Worm (Caenorhabditis elegans) whole organism, mixed stage, embryonic: ENCODE results near the gene K12H6.4.

Source experiments
- M03D4.4 ChIP-seq: sonication (generic microtip); optimal IDR thresholded peaks from 2 replicates; lab custom pipeline; 2017; ENCODE audit warnings: mild to moderate bottlenecking, missing genetic modification characterization, missing compliant biosample characterization
- bed-3 ChIP-seq: fragments of 200-800 bp; sonication (Bioruptor generic); optimal IDR thresholded peaks from 3 replicates; lab custom pipeline; 2018; ENCODE audit warnings: mild to moderate bottlenecking, missing genetic modification characterization, moderate library complexity, missing compliant biosample characterization
- blmp-1 ChIP-seq: fragments of 150-350 bp; optimal IDR thresholded peaks from 2 replicates; lab custom pipeline; 2014; ENCODE audit warnings: missing biosample characterization, missing genetic modification characterization
- ceh-43 ChIP-seq: fragments of 200-800 bp; sonication (Bioruptor generic); optimal IDR thresholded peaks from 2 replicates; lab custom pipeline; 2018; ENCODE audit warnings: mild to moderate bottlenecking, missing genetic modification characterization, moderate library complexity, missing compliant biosample characterization
- ceh-83 ChIP-seq: fragments of 200-800 bp; sonication (Bioruptor generic); optimal IDR thresholded peaks from 2 replicates; lab custom pipeline; 2018; ENCODE audit warnings: mild to moderate bottlenecking, missing genetic modification characterization, missing compliant biosample characterization
- ces-1 ChIP-seq: fragments of 150-350 bp; optimal IDR thresholded peaks from 2 replicates; lab custom pipeline; 2014; ENCODE audit warnings: missing biosample characterization, missing genetic modification reagents, missing genetic modification characterization
- drap-1 ChIP-seq: fragments of 200-800 bp; sonication (Bioruptor generic); optimal IDR thresholded peaks from 3 replicates; lab custom pipeline; 2018; ENCODE audit warnings: mild to moderate bottlenecking, missing genetic modification characterization, missing compliant biosample characterization
- elt-1 ChIP-seq: sonication (generic microtip); optimal IDR thresholded peaks from 2 replicates; lab custom pipeline; 2017; ENCODE audit warnings: missing genetic modification characterization, mild to moderate bottlenecking, missing compliant biosample characterization, antibody characterized with exemption, moderate library complexity, borderline replicate concordance; ENCODE audit not compliant: insufficient read depth
- elt-3 ChIP-seq: fragments of 150-350 bp; optimal IDR thresholded peaks from 2 replicates; lab custom pipeline; 2014; ENCODE audit warnings: missing biosample characterization, missing genetic modification characterization
- flh-1 ChIP-seq: fragments of 200-800 bp; sonication (Bioruptor generic); optimal IDR thresholded peaks from 2 replicates; lab custom pipeline; 2018; ENCODE audit warnings: mild to moderate bottlenecking, missing genetic modification characterization, moderate library complexity, missing compliant biosample characterization
- ham-2 ChIP-seq: fragments of 200-800 bp; sonication (Bioruptor generic); optimal IDR thresholded peaks from 2 replicates; lab custom pipeline; 2018; ENCODE audit warnings: mild to moderate bottlenecking, missing genetic modification characterization, missing compliant biosample characterization
- hlh-1 ChIP-seq: fragments of 150-350 bp; optimal IDR thresholded peaks from 2 replicates; lab custom pipeline; 2014; ENCODE audit warnings: missing biosample characterization, missing genetic modification reagents, missing genetic modification characterization
- lin-13 ChIP-seq: fragments of 150-350 bp; optimal IDR thresholded peaks from 2 replicates; lab custom pipeline; 2014; ENCODE audit warnings: missing biosample characterization, missing genetic modification characterization
- lsy-2 ChIP-seq: fragments of 150-350 bp; optimal IDR thresholded peaks from 2 replicates; lab custom pipeline; 2014; ENCODE audit warnings: missing biosample characterization, missing genetic modification characterization
- mab-5 ChIP-seq: fragments of 150-350 bp; optimal IDR thresholded peaks from 2 replicates; lab custom pipeline; 2014; ENCODE audit warnings: missing biosample characterization, missing genetic modification characterization
- mls-2 ChIP-seq: sonication (generic microtip); optimal IDR thresholded peaks from 2 replicates; lab custom pipeline; 2016; ENCODE audit warnings: mild to moderate bottlenecking, missing genetic modification characterization, moderate library complexity, missing compliant biosample characterization
- nhr-12 ChIP-seq: fragments of 150-350 bp; optimal IDR thresholded peaks from 2 replicates; lab custom pipeline; 2014; ENCODE audit warnings: missing biosample characterization, missing genetic modification characterization
- nhr-2 ChIP-seq: fragments of 150-350 bp; optimal IDR thresholded peaks from 2 replicates; lab custom pipeline; 2014; ENCODE audit warnings: missing biosample characterization, missing genetic modification characterization
- nhr-237 ChIP-seq: fragments of 150-350 bp; optimal IDR thresholded peaks from 2 replicates; lab custom pipeline; 2014; ENCODE audit warnings: missing biosample characterization, missing genetic modification characterization
- nhr-28 ChIP-seq: fragments of 150-350 bp; optimal IDR thresholded peaks from 2 replicates; lab custom pipeline; 2014; ENCODE audit warnings: missing biosample characterization, missing genetic modification characterization
- pha-4 ChIP-seq: fragments of 150-350 bp; optimal IDR thresholded peaks from 2 replicates; lab custom pipeline; 2018; ENCODE audit warnings: missing biosample characterization, missing genetic modification reagents, missing genetic modification characterization
- sem-2 ChIP-seq: fragments of 200-800 bp; sonication (Bioruptor generic); optimal IDR thresholded peaks from 2 replicates; lab custom pipeline; 2018; ENCODE audit warnings: mild to moderate bottlenecking, missing genetic modification characterization, missing compliant biosample characterization
- snpc-4 ChIP-seq: fragments of 150-350 bp; optimal IDR thresholded peaks from 2 replicates; lab custom pipeline; 2014; ENCODE audit warnings: missing biosample characterization, missing genetic modification characterization
- sptf-1 ChIP-seq: sonication (generic microtip); optimal IDR thresholded peaks from 2 replicates; lab custom pipeline; 2017; ENCODE audit warnings: mild to moderate bottlenecking, missing genetic modification characterization, moderate library complexity, missing compliant biosample characterization
- tbx-8 ChIP-seq: fragments of 200-800 bp; sonication (Bioruptor generic); optimal IDR thresholded peaks from 2 replicates; lab custom pipeline; 2018; ENCODE audit warnings: mild to moderate bottlenecking, missing genetic modification characterization, moderate library complexity, missing compliant biosample characterization
- unc-120 ChIP-seq: sonication (generic microtip); optimal IDR thresholded peaks from 2 replicates; lab custom pipeline; 2017; ENCODE audit warnings: missing genetic modification characterization, missing compliant biosample characterization; ENCODE audit not compliant: poor library complexity, severe bottlenecking
- unc-39 ChIP-seq: fragments of 150-350 bp; optimal IDR thresholded peaks from 2 replicates; lab custom pipeline; 2014; ENCODE audit warnings: missing biosample characterization, missing genetic modification characterization
- unc-62 ChIP-seq: fragments of 150-350 bp; optimal IDR thresholded peaks from 2 replicates; lab custom pipeline; 2014; ENCODE audit warnings: missing biosample characterization, missing genetic modification reagents, missing genetic modification characterization
- zip-8 ChIP-seq: fragments of 150-350 bp; optimal IDR thresholded peaks from 2 replicates; lab custom pipeline; 2014; ENCODE audit warnings: missing biosample characterization, missing genetic modification characterization
- ztf-11 ChIP-seq: fragments of 150-350 bp; optimal IDR thresholded peaks from 2 replicates; lab custom pipeline; 2014; ENCODE audit warnings: missing biosample characterization, missing genetic modification characterization

K12H6.4 gene

ce11 chrII:2781355-2781754 lies 42.7 kb downstream of the K12H6.4 start, which contains the start of gene F08D12.2:
Gene F08D12.2, plus strand, starts transcription at chrII:2781655.
- TF ChIP-seq snpc-4 = no peak
- TF ChIP-seq ztf-11 = no peak
- TF ChIP-seq unc-62 (GFP tag; lab: Kevin White, UChicago) = no peak
- no peak for TF ChIP-seq sem-2 (GFP tag; lab: Kevin White, UChicago)

- TF ChIP-seq mls-2 (tag; lab: Kevin White, UChicago) = no peak
- TF ChIP-seq ztf-11 = no peak
- no peak for TF ChIP-seq flh-1 (GFP tag; lab: Kevin White, UChicago)
- no peak for TF ChIP-seq nhr-2 (tag; lab: Kevin White, UChicago)
- no peak for TF ChIP-seq snpc-4
- no peak for TF ChIP-seq sem-2 (GFP tag; lab: Kevin White, UChicago)
- TF ChIP-seq ces-1 (GFP tag; lab: Kevin White, UChicago) = no peak
- TF ChIP-seq lsy-2 (tag; lab: Kevin White, UChicago) = no peak
These were observed 43.3 kb downstream of the K12H6.4 start for ce11 chrII:2780804-2781203.

- TF ChIP-seq flh-1 (GFP tag; lab: Kevin White, UChicago) = no peak
- TF ChIP-seq lsy-2 (tag; lab: Kevin White, UChicago) = no peak
- TF ChIP-seq ceh-83 (GFP tag; lab: Kevin White, UChicago) = no peak
- TF ChIP-seq blmp-1 = no peak
- no peak for TF ChIP-seq ceh-43 (GFP tag; lab: Kevin White, UChicago)
- no peak for TF ChIP-seq M03D4.4 (tag; lab: Kevin White, UChicago)
- no peak for TF ChIP-seq zip-8
- no peak for TF ChIP-seq unc-62 (GFP tag; lab: Kevin White, UChicago)
- no peak for TF ChIP-seq ham-2 (GFP tag; lab: Kevin White, UChicago)
- no peak for TF ChIP-seq sptf-1 (tag; lab: Kevin White, UChicago)
- TF ChIP-seq unc-39 (tag; lab: Kevin White, UChicago) = no peak
- TF ChIP-seq unc-120 (tag; lab: Kevin White, UChicago) = no peak
- TF ChIP-seq nhr-2 (tag; lab: Kevin White, UChicago) = no peak
These were observed 44.8 kb downstream of the K12H6.4 start, which contains the start of gene F08D12.3 for ce11 chrII:2779253-2779652. Gene F08D12.3, plus strand, starts transcription at chrII:2779553.

- no peak for TF ChIP-seq flh-1 (GFP tag; lab: Kevin White, UChicago)
- no peak for TF ChIP-seq ceh-83 (GFP tag; lab: Kevin White, UChicago)
- TF ChIP-seq drap-1 = no peak
- TF ChIP-seq mab-5 (tag; lab: Kevin White, UChicago) = no peak
- TF ChIP-seq sptf-1 (tag; lab: Kevin White, UChicago) = no peak
- TF ChIP-seq nhr-237 = no peak
- TF ChIP-seq zip-8 = no peak
- no peak for TF ChIP-seq nhr-28 (tag; lab: Kevin White, UChicago)
- no peak for TF ChIP-seq hlh-1
- no peak for TF ChIP-seq ceh-43 (GFP tag; lab: Kevin White, UChicago)
- TF ChIP-seq mls-2 (tag; lab: Kevin White, UChicago) = no peak
- TF ChIP-seq sem-2 (GFP tag; lab: Kevin White, UChicago) = no peak
- no peak for TF ChIP-seq lsy-2 (tag; lab: Kevin White, UChicago)
- no peak for TF ChIP-seq ham-2 (GFP tag; lab: Kevin White, UChicago)
- no peak for TF ChIP-seq pha-4
- TF ChIP-seq unc-120 (tag; lab: Kevin White, UChicago) = no peak
- no peak for TF ChIP-seq snpc-4
- TF ChIP-seq ces-1 (GFP tag; lab: Kevin White, UChicago) = no peak
- TF ChIP-seq lin-13 (tag; lab: Kevin White, UChicago) = no peak
- TF ChIP-seq tbx-8 = no peak
These were observed 46.2 kb downstream of the K12H6.4 start, which contains the start of gene F08D12.4 for ce11 chrII:2777846-2778245. Gene F08D12.4, plus strand, starts transcription at chrII:2778146.

ce11 chrII:2774904-2775303 lies 49.2 kb downstream of the K12H6.4 start, which contains the start of gene fbxb-111:
Gene fbxb-111, minus strand, starts transcription at chrII:2775004.
- no peak for TF ChIP-seq elt-3 (tag; lab: Kevin White, UChicago)
- no peak for TF ChIP-seq nhr-237
- TF ChIP-seq nhr-12 = no peak
- no peak for TF ChIP-seq unc-39 (tag; lab: Kevin White, UChicago)
- TF ChIP-seq elt-1 (tag; lab: Kevin White, UChicago) = no peak
- no peak for TF ChIP-seq pha-4
- TF ChIP-seq sptf-1 (tag; lab: Kevin White, UChicago) = no peak
- TF ChIP-seq lin-13 (tag; lab: Kevin White, UChicago) = no peak
- TF ChIP-seq unc-62 (GFP tag; lab: Kevin White, UChicago) = no peak
- no peak for TF ChIP-seq hlh-1
- no peak for TF ChIP-seq mab-5 (tag; lab: Kevin White, UChicago)
- TF ChIP-seq bed-3 (GFP tag; lab: Kevin White, UChicago) = no peak
- TF ChIP-seq ceh-83 (GFP tag; lab: Kevin White, UChicago) = no peak
- no peak for TF ChIP-seq unc-120 (tag; lab: Kevin White, UChicago)
- no peak for TF ChIP-seq drap-1
- no peak for TF ChIP-seq snpc-4
